Worm (Caenorhabditis elegans) whole organism, late embryonic: ENCODE measurements around the gene lrch-1.

Experiments
- F13H6.1 ChIP-seq: sonication (generic microtip); optimal IDR thresholded peaks from 2 replicates; lab custom pipeline; 2016; ENCODE audit warnings: missing genetic modification characterization, missing compliant biosample characterization
- Y22D7AL.16 ChIP-seq: sonication (generic microtip); optimal IDR thresholded peaks from 2 replicates; lab custom pipeline; 2016; ENCODE audit warnings: missing genetic modification characterization, missing compliant biosample characterization
- ahr-1 ChIP-seq: sonication (generic microtip); optimal IDR thresholded peaks from 2 replicates; lab custom pipeline; 2016; ENCODE audit warnings: missing genetic modification characterization, missing compliant biosample characterization
- ama-1 ChIP-seq: fragments of 150-350 bp; optimal IDR thresholded peaks from 2 replicates; lab custom pipeline; 2014
- elt-2 ChIP-seq: sonication (generic microtip); optimal IDR thresholded peaks from 2 replicates; lab custom pipeline; 2016; ENCODE audit warnings: missing genetic modification reagents, missing genetic modification characterization, missing compliant biosample characterization
- ets-4 ChIP-seq: sonication (generic microtip); optimal IDR thresholded peaks from 2 replicates; lab custom pipeline; 2016; ENCODE audit warnings: missing genetic modification characterization, missing compliant biosample characterization
- nfya-1 ChIP-seq: sonication (generic microtip); optimal IDR thresholded peaks from 2 replicates; lab custom pipeline; 2017; ENCODE audit warnings: missing genetic modification characterization, mild to moderate bottlenecking, missing compliant biosample characterization, antibody characterized with exemption, moderate library complexity
- pax-1 ChIP-seq: fragments of 150-350 bp; optimal IDR thresholded peaks from 2 replicates; lab custom pipeline; 2014; ENCODE audit warnings: missing biosample characterization, missing genetic modification characterization
- pha-4 ChIP-seq: fragments of 150-350 bp; optimal IDR thresholded peaks from 2 replicates; lab custom pipeline; 2018; ENCODE audit warnings: missing biosample characterization, missing genetic modification reagents, missing genetic modification characterization
- pqm-1 ChIP-seq: sonication (generic microtip); optimal IDR thresholded peaks from 2 replicates; lab custom pipeline; 2016; ENCODE audit warnings: missing genetic modification characterization, missing compliant biosample characterization
- ref-2 ChIP-seq: sonication (generic microtip); optimal IDR thresholded peaks from 2 replicates; lab custom pipeline; 2016; ENCODE audit warnings: missing genetic modification characterization, missing compliant biosample characterization
- sox-4 ChIP-seq: sonication (generic microtip); optimal IDR thresholded peaks from 2 replicates; lab custom pipeline; 2017; ENCODE audit warnings: mild to moderate bottlenecking, missing genetic modification characterization, inconsistent platforms, missing compliant biosample characterization
- unc-55 ChIP-seq: sonication (generic microtip); optimal IDR thresholded peaks from 2 replicates; lab custom pipeline; 2017; ENCODE audit warnings: missing biosample characterization, missing genetic modification reagents, missing genetic modification characterization

- no peak for TF ChIP-seq pax-1 (tag; lab: Kevin White, UChicago)
- TF ChIP-seq nfya-1 = no peak
- TF ChIP-seq ama-1 = no peak
- TF ChIP-seq unc-55 (GFP tag; lab: Kevin White, UChicago) = no peak
- no peak for TF ChIP-seq ahr-1 (tag; lab: Kevin White, UChicago)
- no peak for TF ChIP-seq pha-4 (tag; lab: Kevin White, UChicago)
- no peak for TF ChIP-seq sox-4
- TF ChIP-seq elt-2 = no peak
- TF ChIP-seq ets-4 = no peak
- TF ChIP-seq F13H6.1 (tag; lab: Kevin White, UChicago) = no peak
- TF ChIP-seq Y22D7AL.16 (tag; lab: Kevin White, UChicago) = no peak
- no peak for TF ChIP-seq pqm-1 (tag; lab: Kevin White, UChicago)
- TF ChIP-seq ref-2 (tag; lab: Kevin White, UChicago) = no peak
Observed at ce11 chrX:6201542-6201941, 14.9 kb downstream of the lrch-1 start.
